Worm (Caenorhabditis elegans) whole organism, L1 larva: ENCODE results near the gene srv-5.

ENCODE experiments used
- F16B12.6 ChIP-seq: fragments of 150-350 bp; optimal IDR thresholded peaks from 2 replicates; lab custom pipeline; 2014; ENCODE audit warnings: missing biosample characterization, missing genetic modification characterization
- alr-1 ChIP-seq: fragments of 200-800 bp; sonication (Bioruptor generic); optimal IDR thresholded peaks from 2 replicates; lab custom pipeline; 2018; ENCODE audit warnings: borderline replicate concordance, mild to moderate bottlenecking, missing genetic modification characterization, missing compliant biosample characterization
- aly-2 ChIP-seq: fragments of 150-350 bp; optimal IDR thresholded peaks from 2 replicates; lab custom pipeline; 2014; ENCODE audit warnings: missing biosample characterization, missing genetic modification characterization
- ces-1 ChIP-seq: fragments of 150-350 bp; optimal IDR thresholded peaks from 2 replicates; lab custom pipeline; 2014; ENCODE audit warnings: missing biosample characterization, missing genetic modification reagents, missing genetic modification characterization
- fkh-10 ChIP-seq: sonication (generic microtip); optimal IDR thresholded peaks from 2 replicates; lab custom pipeline; 2017; ENCODE audit warnings: missing biosample characterization, missing genetic modification reagents, missing genetic modification characterization
- lin-13 ChIP-seq: fragments of 150-350 bp; optimal IDR thresholded peaks from 2 replicates; lab custom pipeline; 2014; ENCODE audit warnings: missing biosample characterization, missing genetic modification reagents, missing genetic modification characterization
- lin-35 ChIP-seq, 2 experiments: fragments of 150-350 bp; optimal IDR thresholded peaks; 2 replicates each; lab custom pipeline; 2014; ENCODE audit warnings: missing biosample characterization in 2 of 2, missing genetic modification characterization in 2 of 2, missing genetic modification reagents in 2 of 2
- lin-39 ChIP-seq: fragments of 150-350 bp; optimal IDR thresholded peaks from 2 replicates; lab custom pipeline; 2014; ENCODE audit warnings: missing biosample characterization, missing genetic modification reagents, missing genetic modification characterization
- lsy-2 ChIP-seq, 2 experiments: fragments of 150-350 bp; optimal IDR thresholded peaks; 2 replicates each; lab custom pipeline; 2014; ENCODE audit warnings: missing biosample characterization in 2 of 2, missing genetic modification characterization in 2 of 2
- mep-1 ChIP-seq: fragments of 150-350 bp; optimal IDR thresholded peaks from 2 replicates; lab custom pipeline; 2014; ENCODE audit warnings: missing biosample characterization, missing genetic modification characterization
- snu-23 ChIP-seq: sonication (generic microtip); optimal IDR thresholded peaks from 2 replicates; lab custom pipeline; 2016; ENCODE audit warnings: missing genetic modification characterization, missing compliant biosample characterization
- sup-37 ChIP-seq: fragments of 200-800 bp; sonication (Bioruptor generic); optimal IDR thresholded peaks from 2 replicates; lab custom pipeline; 2018; ENCODE audit warnings: mild to moderate bottlenecking, missing genetic modification characterization, missing compliant biosample characterization
- unc-62 ChIP-seq: fragments of 150-350 bp; optimal IDR thresholded peaks from 2 replicates; lab custom pipeline; 2014; ENCODE audit warnings: missing biosample characterization, missing genetic modification reagents, missing genetic modification characterization

- TF ChIP-seq aly-2 = no peak
- TF ChIP-seq lsy-2 (tag; optimal IDR thresholded peaks at IDR 0.05; lab: Kevin White, UChicago) = no peak
- no peak for TF ChIP-seq F16B12.6
- TF ChIP-seq lin-13 (GFP tag; lab: Kevin White, UChicago) = no peak
- TF ChIP-seq mep-1 (tag; lab: Kevin White, UChicago) = no peak
- TF ChIP-seq unc-62 (GFP tag; lab: Kevin White, UChicago) = no peak
- TF ChIP-seq lin-39 (tag; lab: Kevin White, UChicago) = no peak
- peak; percentile 9 for TF ChIP-seq snu-23
- TF ChIP-seq lin-35 (GFP tag; optimal IDR thresholded peaks at IDR 0.05; lab: Kevin White, UChicago) = no peak
- no peak for TF ChIP-seq ces-1 (GFP tag; lab: Kevin White, UChicago)
- no peak for TF ChIP-seq fkh-10
- TF ChIP-seq sup-37 (GFP tag; lab: Kevin White, UChicago) = no peak
- TF ChIP-seq alr-1 (tag; lab: Kevin White, UChicago) = no peak
Measured at ce11 chrX:4248417-4248816, 3.7 kb upstream of the srv-5 start.
